Worm (Caenorhabditis elegans) whole organism, early embryonic: ENCODE data around the gene unc-62.

ENCODE experiments used
- ama-1 ChIP-seq: fragments of 150-350 bp; optimal IDR thresholded peaks from 2 replicates; lab custom pipeline; 2014
- ceh-13 ChIP-seq: fragments of 200-800 bp; sonication (Bioruptor generic); optimal IDR thresholded peaks from 2 replicates; lab custom pipeline; 2018; ENCODE audit warnings: mild to moderate bottlenecking, missing genetic modification characterization, missing compliant biosample characterization
- flt-1 ChIP-seq: fragments of 200-800 bp; sonication (Bioruptor generic); IDR thresholded peaks from 2 replicates; pipeline ENCODE4 v1.3.6; 2022; ENCODE audit warnings: missing genetic modification characterization, missing compliant biosample characterization
- hmbx-1 ChIP-seq: sonication (generic microtip); optimal IDR thresholded peaks from 2 replicates; lab custom pipeline; 2016; ENCODE audit warnings: mild to moderate bottlenecking, missing genetic modification characterization, missing compliant biosample characterization
- pes-1 ChIP-seq: fragments of 200-800 bp; sonication (Bioruptor generic); IDR thresholded peaks from 2 replicates; pipeline ENCODE4 v1.3.6; 2022; ENCODE audit warnings: missing genetic modification reagents, missing genetic modification characterization, missing compliant biosample characterization
- scrt-1 ChIP-seq: fragments of 200-800 bp; sonication (Bioruptor generic); IDR thresholded peaks from 2 replicates; pipeline ENCODE4 v1.3.6; 2022; ENCODE audit warnings: missing genetic modification characterization, missing compliant biosample characterization
- tbx-11 ChIP-seq: fragments of 200-800 bp; sonication (Bioruptor generic); IDR thresholded peaks from 2 replicates; pipeline ENCODE4 v1.3.6; 2022; ENCODE audit warnings: missing genetic modification characterization, missing compliant biosample characterization

DNA sequence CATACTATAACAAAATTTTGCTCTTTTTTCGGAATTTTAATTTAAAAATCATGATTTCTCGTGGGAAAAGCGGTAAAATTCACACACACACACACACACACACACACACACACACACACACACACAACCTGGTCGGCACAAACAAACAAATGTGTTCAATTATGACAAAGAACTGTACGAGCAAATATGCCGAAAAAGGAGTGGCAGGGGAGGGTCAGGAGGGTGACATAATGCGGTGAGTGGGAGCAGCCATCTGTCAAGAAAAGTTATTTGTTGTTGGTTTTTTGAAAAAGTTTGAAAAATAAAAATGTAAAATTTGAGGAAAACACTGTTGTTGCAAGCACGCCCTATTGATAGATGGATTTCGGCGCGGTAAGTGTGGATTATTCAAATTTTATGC lies 54.6 kb downstream of the unc-62 start:
- no peak for TF ChIP-seq hmbx-1 (tag; lab: Kevin White, UChicago)
- TF ChIP-seq ama-1 = no peak
- TF ChIP-seq scrt-1 (GFP tag; lab: Robert Waterston, UW) = no peak
- TF ChIP-seq pes-1 (GFP tag; lab: Robert Waterston, UW) = no peak
- TF ChIP-seq tbx-11 (GFP tag; lab: Robert Waterston, UW) = no peak
- no peak for TF ChIP-seq flt-1 (GFP tag; lab: Robert Waterston, UW)
- TF ChIP-seq ceh-13 (GFP tag; lab: Kevin White, UChicago) = no peak
